Fruit fly (Drosophila melanogaster) S2 (cell line): ENCODE measurements around the gene CG31717.

ENCODE experiments used
- CG8478 ChIP-seq: fragments of >200 bp; optimal IDR thresholded peaks from 2 replicates; lab custom pipeline; 2018
- CTCF ChIP-seq, 2 experiments: fragments of >200 bp; optimal IDR thresholded peaks; 2 replicates each; lab custom pipeline; 2018

DNA sequence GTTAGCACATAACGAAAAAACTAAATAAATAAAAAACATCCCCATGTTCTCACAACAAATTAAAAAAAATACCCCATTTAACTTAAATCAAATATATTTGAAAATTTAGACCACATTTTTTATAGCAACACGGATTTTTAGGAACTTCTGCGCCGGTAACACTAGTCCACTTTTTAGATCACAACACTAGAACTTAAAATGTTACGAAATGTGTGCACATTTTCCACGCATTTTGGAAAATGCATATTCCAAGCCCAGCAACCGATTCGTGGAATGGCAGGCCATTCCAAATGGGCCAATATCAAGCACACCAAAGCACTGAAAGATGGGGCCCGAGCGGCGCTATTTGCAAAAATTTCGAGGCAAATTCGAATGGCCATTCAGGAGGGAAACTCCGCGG, 18.2 kb downstream of the CG31717 start, which contains the start of gene CG4957:
- TF ChIP-seq CG8478 (no peak), CTCF (optimal IDR thresholded peaks at IDR 0.05; lab: Kevin White, UChicago) (no peak)
